Fruit fly (Drosophila melanogaster) S2 (cell line): Measurements from ENCODE around the gene Nin.

Source experiments
- CG8478 ChIP-seq: fragments of >200 bp; optimal IDR thresholded peaks from 2 replicates; lab custom pipeline; 2018
- CTCF ChIP-seq, 2 experiments: fragments of >200 bp; optimal IDR thresholded peaks; 2 replicates each; lab custom pipeline; 2018

- TF ChIP-seq CG8478 (lab: Kevin White, UChicago), result no peak
- TF ChIP-seq CTCF (optimal IDR thresholded peaks at IDR 0.05; lab: Kevin White, UChicago), result no peak
Observed at dm6 chr2L:5234714-5235298, 43.5 kb downstream of the Nin start.
